Worm (Caenorhabditis elegans): ENCODE data around the gene C09F5.1.

DNA sequence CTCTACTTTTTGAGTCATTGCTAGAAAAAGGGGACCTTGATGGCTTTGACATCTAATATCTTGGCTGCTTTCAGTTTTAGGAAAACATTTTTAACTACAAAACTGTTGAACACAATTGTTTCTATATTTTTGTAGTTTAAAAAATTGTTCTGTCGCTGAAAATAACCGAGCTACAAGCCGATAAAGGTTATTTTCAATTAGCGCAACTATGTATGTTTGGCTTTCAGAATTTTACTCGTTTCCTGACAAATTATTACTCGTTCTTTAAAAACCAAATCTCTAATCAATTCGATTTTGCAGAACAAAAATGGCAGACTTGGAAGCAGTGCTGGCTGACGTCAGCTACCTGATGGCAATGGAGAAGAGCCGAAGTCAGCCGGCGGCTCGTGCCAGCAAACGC, 17.3 kb downstream of the C09F5.1 start, which contains the start of gene grk-2:
- TF ChIP-seq dmd-4 (tag; optimal IDR thresholded peaks at IDR 0.05; ENCODE audit: borderline replicate concordance) (no peak), ttx-3 (tag; optimal IDR thresholded peaks at IDR 0.05) (no peak), tbx-2 (tag; optimal IDR thresholded peaks at IDR 0.05) (no peak), ets-4 (tag; optimal IDR thresholded peaks at IDR 0.05) (no peak), ref-2 (tag; optimal IDR thresholded peaks at IDR 0.05) (no peak), eyg-1 (tag; optimal IDR thresholded peaks at IDR 0.05) (no peak), C08G9.2 (tag; optimal IDR thresholded peaks at IDR 0.05) (no peak), F13H6.1 (tag; optimal IDR thresholded peaks at IDR 0.05) (no peak), ceh-34 (tag; optimal IDR thresholded peaks at IDR 0.05) (no peak), ceh-14 (tag; optimal IDR thresholded peaks at IDR 0.05) (no peak), unc-55 (GFP tag; optimal IDR thresholded peaks at IDR 0.05) (no peak), pag-3 (tag; optimal IDR thresholded peaks at IDR 0.05; ENCODE audit: borderline replicate concordance) (no peak), elt-2 (tag; optimal IDR thresholded peaks at IDR 0.05) (no peak), unc-86 (tag; optimal IDR thresholded peaks at IDR 0.05) (no peak)
